Worm (Caenorhabditis elegans): Measurements from ENCODE around the gene T21D12.14.

The T21D12.14 gene

DNA sequence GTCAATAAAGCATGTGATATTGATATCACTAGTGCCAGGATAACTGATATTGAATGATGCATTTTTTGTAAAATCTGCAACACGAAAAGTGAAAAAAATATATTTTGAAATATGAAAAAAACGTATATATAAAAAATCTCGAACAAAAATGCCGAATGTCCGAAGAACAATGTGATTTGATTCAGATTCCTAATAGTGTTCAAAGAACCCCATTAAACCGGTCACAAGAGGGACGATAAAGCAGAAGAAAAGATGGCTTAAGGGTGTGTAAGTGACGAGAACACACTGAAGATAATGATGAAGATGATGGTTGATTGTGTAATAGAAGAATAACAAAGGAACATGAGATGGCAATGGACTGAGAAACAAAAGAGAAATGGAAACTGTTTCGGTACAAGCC lies at the start of gene T21D12.14:
T21D12.14 (minus strand) TSS at position 101 of the 400 bp plus-strand sequence.
- peak in 1 of 2 experiments; percentile 89 for TF ChIP-seq unc-62 (GFP tag; optimal IDR thresholded peaks at IDR 0.05 in 1 of 2)
- TF ChIP-seq unc-62 (tag; optimal IDR thresholded peaks at IDR 0.05) = no peak
- peak; percentile 22 for TF ChIP-seq hlh-30 (tag; optimal IDR thresholded peaks at IDR 0.05; ENCODE audit: insufficient read depth)
- no peak for TF ChIP-seq Y5F2A.4 (GFP tag; optimal IDR thresholded peaks at IDR 0.05)
- TF ChIP-seq dve-1 (tag; optimal IDR thresholded peaks at IDR 0.05; ENCODE audit: insufficient read depth) = no peak
- no peak for TF ChIP-seq lin-13 (GFP tag; optimal IDR thresholded peaks at IDR 0.05)

DNA sequence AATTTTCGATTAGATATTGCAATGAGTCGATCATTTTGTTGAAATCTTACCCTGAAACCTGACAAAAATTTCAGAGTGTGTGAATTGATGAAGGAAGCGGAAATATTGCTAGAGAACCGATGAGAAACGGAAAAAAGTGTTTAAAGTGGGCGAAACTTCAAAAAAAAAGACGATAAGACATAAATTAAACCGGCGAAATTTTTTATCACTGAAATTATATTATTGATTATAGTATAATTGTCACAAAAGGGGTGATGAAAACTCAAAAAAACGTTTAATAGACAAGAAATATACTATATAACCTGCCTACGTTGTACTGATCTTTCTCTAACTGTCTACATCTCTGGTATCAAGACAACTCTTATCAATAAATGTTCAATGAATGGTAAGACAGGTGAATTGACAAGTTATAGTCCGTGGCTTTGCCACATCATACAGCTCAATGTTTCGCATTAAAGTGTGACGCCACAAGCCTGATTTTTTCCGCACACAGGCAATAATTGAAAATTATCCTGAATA lies 49.3 kb upstream of the T21D12.14 start, which contains the start of gene pxmp-4:
pxmp-4 (minus strand) TSS at position 51 of the 519 bp plus-strand sequence.
- peak; percentile 35 for TF ChIP-seq nhr-48 (tag; optimal IDR thresholded peaks at IDR 0.05)
- TF ChIP-seq madf-5 (GFP tag; IDR thresholded peaks at IDR 0.05) = no peak
- TF ChIP-seq dmd-6 (GFP tag; IDR thresholded peaks at IDR 0.05) = peak; percentile 74
- TF ChIP-seq nhr-28 (tag; optimal IDR thresholded peaks at IDR 0.05) = peak; percentile 68
- no peak for TF ChIP-seq mdl-1 (tag; optimal IDR thresholded peaks at IDR 0.05)
- peak; percentile 19 for TF ChIP-seq hlh-11 (tag; optimal IDR thresholded peaks at IDR 0.05)
- peak; percentile 50 for TF ChIP-seq pqm-1 (tag; optimal IDR thresholded peaks at IDR 0.05)
- peak in 1 of 2 experiments; percentile 85 for TF ChIP-seq unc-62 (GFP tag; optimal IDR thresholded peaks at IDR 0.05 in 1 of 2)
- TF ChIP-seq unc-62 (tag; optimal IDR thresholded peaks at IDR 0.05) = no peak
- peak; percentile 74 for TF ChIP-seq dve-1 (tag; optimal IDR thresholded peaks at IDR 0.05; ENCODE audit: insufficient read depth)
- peak; percentile 79; the same call in 1 of the 2 replicates for TF ChIP-seq php-3 (GFP tag; IDR thresholded peaks at IDR 0.05)
- no peak for TF ChIP-seq nhr-111 (GFP tag; optimal IDR thresholded peaks at IDR 0.05)
- TF ChIP-seq daf-16 (GFP tag; optimal IDR thresholded peaks at IDR 0.05) = no peak
- TF ChIP-seq daf-16 (tag; optimal IDR thresholded peaks at IDR 0.05) = peak; percentile 58

DNA sequence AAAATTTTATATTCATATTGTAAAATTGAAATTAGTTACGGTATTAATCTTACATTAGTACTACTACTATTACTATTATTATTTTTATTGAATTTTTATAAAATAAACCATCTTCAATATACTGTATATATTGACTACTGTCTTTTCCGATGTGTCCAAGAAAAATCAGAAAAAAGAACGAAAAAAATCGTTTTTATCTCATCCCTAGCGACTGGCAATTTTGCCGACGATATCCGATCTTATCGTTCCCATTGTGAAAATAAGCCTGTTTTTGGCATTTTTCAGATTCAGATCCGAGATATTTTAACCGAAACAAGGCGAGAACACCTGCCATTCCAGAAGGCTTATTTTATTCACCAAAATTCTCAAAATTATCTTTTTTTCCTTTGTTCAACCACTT lies 42.6 kb upstream of the T21D12.14 start, which contains the start of gene F18F11.4:
F18F11.4 (plus strand) TSS at position 301 of the 400 bp plus-strand sequence.
- no peak for TF ChIP-seq F37D6.2 (tag; optimal IDR thresholded peaks at IDR 0.05)

DNA sequence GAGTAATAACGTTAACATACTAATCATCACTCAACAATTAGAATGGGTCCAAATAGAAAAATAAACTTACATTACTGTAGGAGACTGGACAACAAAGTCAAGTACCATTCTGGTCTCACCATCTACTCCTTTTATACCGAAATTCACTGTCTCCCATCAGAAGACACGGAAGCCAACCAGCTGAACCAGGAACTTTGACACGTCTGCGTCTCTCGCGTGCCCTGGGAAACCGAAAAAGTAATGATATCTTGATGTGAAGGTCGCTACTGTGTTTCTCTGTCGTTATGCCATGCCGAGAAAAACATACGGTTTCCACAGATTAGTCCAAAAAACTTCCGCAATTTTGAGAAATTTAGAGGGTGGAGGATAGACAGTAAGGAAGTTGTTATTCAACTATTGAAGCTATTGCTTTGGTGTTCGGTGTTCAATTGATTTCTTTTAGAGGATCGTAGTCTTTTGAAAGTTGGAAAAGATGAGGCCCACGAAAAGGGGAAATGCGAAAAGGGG lies 38.7 kb upstream of the T21D12.14 start, which contains the start of gene col-101:
col-101 (minus strand) TSS at position 457 of the 507 bp plus-strand sequence.
- TF ChIP-seq Y48G9A.11 (GFP tag; IDR thresholded peaks at IDR 0.05) (no peak), nhr-237 (tag; optimal IDR thresholded peaks at IDR 0.05) (no peak), dmd-6 (GFP tag; IDR thresholded peaks at IDR 0.05) (no peak), nhr-42 (GFP tag; IDR thresholded peaks at IDR 0.05) (no peak), lin-39 (tag; optimal IDR thresholded peaks at IDR 0.05) (no peak), spr-3 (GFP tag; optimal IDR thresholded peaks at IDR 0.05) (no peak), lin-15B (tag; optimal IDR thresholded peaks at IDR 0.05) (no peak), hlh-11 (tag; optimal IDR thresholded peaks at IDR 0.05) (no peak), R02D3.7 (tag; optimal IDR thresholded peaks at IDR 0.05) (no peak), daf-12 (tag; optimal IDR thresholded peaks at IDR 0.05) (no peak), aha-1 (tag) (no peak), saeg-2 (GFP tag; IDR thresholded peaks at IDR 0.05) (no peak), F44E2.7 (GFP tag; IDR thresholded peaks at IDR 0.05) (no peak), mdt-29 (GFP tag; IDR thresholded peaks at IDR 0.05) (no peak), ztf-7 (tag; optimal IDR thresholded peaks at IDR 0.05) (no peak), duxl-1 (tag; optimal IDR thresholded peaks at IDR 0.05; ENCODE audit: poor library complexity) (no peak), unc-39 (tag; optimal IDR thresholded peaks at IDR 0.05) (no peak), snpc-1.2 (GFP tag; IDR thresholded peaks at IDR 0.05) (no peak), mes-2 (tag; optimal IDR thresholded peaks at IDR 0.05; ENCODE audit: poor library complexity, severe bottlenecking) (no peak)
